Worm (Caenorhabditis elegans) whole organism, midembryonic: ENCODE measurements around the gene ceeh-2.

Experiments
- T22C8.4 ChIP-seq: fragments of 200-800 bp; sonication (Bioruptor generic); IDR thresholded peaks from 2 replicates; pipeline ENCODE4 v1.3.6; 2022; ENCODE audit warnings: missing genetic modification characterization, missing compliant biosample characterization
- flt-1 ChIP-seq: fragments of 200-800 bp; sonication (Bioruptor generic); IDR thresholded peaks from 2 replicates; pipeline ENCODE4 v1.3.6; 2022; ENCODE audit warnings: missing genetic modification characterization, missing compliant biosample characterization
- klf-2 ChIP-seq: fragments of 200-800 bp; sonication (Bioruptor generic); conservative IDR thresholded peaks from 2 replicates; pipeline ENCODE4 v1.3.6; 2022; ENCODE audit warnings: missing genetic modification reagents, missing genetic modification characterization, missing compliant biosample characterization
- med-1 ChIP-seq: sonication (generic microtip); optimal IDR thresholded peaks from 2 replicates; lab custom pipeline; 2017; ENCODE audit warnings: missing genetic modification characterization, mild to moderate bottlenecking, missing compliant biosample characterization, antibody characterized with exemption, missing genetic modification reagents; ENCODE audit not compliant: insufficient read depth
- tab-1 ChIP-seq: fragments of 200-800 bp; sonication (Bioruptor generic); IDR thresholded peaks from 2 replicates; pipeline ENCODE4 v1.3.6; 2022; ENCODE audit warnings: missing genetic modification characterization, missing compliant biosample characterization
- ztf-29 ChIP-seq: fragments of 200-800 bp; sonication (Bioruptor generic); IDR thresholded peaks from 2 replicates; pipeline ENCODE4 v1.3.6; 2022; ENCODE audit warnings: missing genetic modification reagents, missing genetic modification characterization, missing compliant biosample characterization

- no peak for TF ChIP-seq tab-1 (GFP tag; lab: Robert Waterston, UW)
- no peak for TF ChIP-seq med-1 (GFP tag; lab: Kevin White, UChicago)
- no peak for TF ChIP-seq T22C8.4
- no peak for TF ChIP-seq flt-1 (GFP tag; lab: Robert Waterston, UW)
- TF ChIP-seq klf-2 (GFP tag; lab: Robert Waterston, UW), result no peak
- no peak for TF ChIP-seq ztf-29 (GFP tag; lab: Robert Waterston, UW)
Measured at ce11 chrV:10333843-10334242, 23.9 kb downstream of the ceeh-2 start.
